Fruit fly (Drosophila melanogaster) Kc167 (cell line): Measurements from ENCODE around the gene Hexim.

Experiments
- Myc ChIP-seq: fragments of >200 bp; optimal IDR thresholded peaks from 2 replicates; lab custom pipeline; 2017; ENCODE audit warnings: missing external identifiers
- Sin3A ChIP-seq: fragments of >200 bp; optimal IDR thresholded peaks from 2 replicates; lab custom pipeline; 2018; ENCODE audit warnings: missing external identifiers
- h ChIP-seq: fragments of >200 bp; optimal IDR thresholded peaks from 3 replicates; lab custom pipeline; 2018; ENCODE audit warnings: missing external identifiers
- insv ChIP-seq: fragments of >200 bp; optimal IDR thresholded peaks from 3 replicates; lab custom pipeline; 2018; ENCODE audit warnings: missing external identifiers
- psq ChIP-seq: fragments of >200 bp; optimal IDR thresholded peaks from 2 replicates; lab custom pipeline; 2017; ENCODE audit warnings: missing external identifiers
- ttk ChIP-seq: sonication (Bioruptor generic); optimal IDR thresholded peaks from 2 replicates; lab custom pipeline; 2017; ENCODE audit warnings: missing external identifiers

Hexim gene

dm6 chr3R:14651076-14651662 is 8.1 kb upstream of the Hexim start:
- TF ChIP-seq insv (lab: Kevin White, UChicago) (no peak), ttk (lab: Kevin White, UChicago) (no peak), psq (lab: Kevin White, UChicago) (no peak), Myc (lab: Kevin White, UChicago) (no peak), h (lab: Kevin White, UChicago) (no peak), Sin3A (lab: Kevin White, UChicago) (no peak)

- TF ChIP-seq Sin3A (lab: Kevin White, UChicago) (no peak), psq (lab: Kevin White, UChicago) (no peak), h (lab: Kevin White, UChicago) (no peak)
These were observed 6.8 kb upstream of the Hexim start for dm6 chr3R:14652301-14652880.

- TF ChIP-seq Sin3A (lab: Kevin White, UChicago) (no peak), insv (lab: Kevin White, UChicago) (no peak), psq (lab: Kevin White, UChicago) (no peak), ttk (lab: Kevin White, UChicago) (no peak), Myc (lab: Kevin White, UChicago) (no peak), h (lab: Kevin White, UChicago) (no peak)
These were observed 6.0 kb upstream of the Hexim start for dm6 chr3R:14653039-14653852.

dm6 chr3R:14654231-14654975 is 4.8 kb upstream of the Hexim start:
- TF ChIP-seq h (lab: Kevin White, UChicago) (no peak), insv (lab: Kevin White, UChicago) (no peak), Myc (lab: Kevin White, UChicago) (no peak), psq (lab: Kevin White, UChicago) (no peak), Sin3A (lab: Kevin White, UChicago) (no peak), ttk (lab: Kevin White, UChicago) (no peak)

dm6 chr3R:14654976-14655896 is 4.0 kb upstream of the Hexim start:
- TF ChIP-seq h (lab: Kevin White, UChicago) (no peak), insv (lab: Kevin White, UChicago) (no peak), ttk (lab: Kevin White, UChicago) (no peak), Myc (lab: Kevin White, UChicago) (no peak), Sin3A (lab: Kevin White, UChicago) (no peak), psq (lab: Kevin White, UChicago) (no peak)

dm6 chr3R:14655912-14656700 is 3.1 kb upstream of the Hexim start:
- TF ChIP-seq Sin3A (lab: Kevin White, UChicago), result no peak
- no peak for TF ChIP-seq ttk (lab: Kevin White, UChicago)
- no peak for TF ChIP-seq psq (lab: Kevin White, UChicago)

- TF ChIP-seq insv (lab: Kevin White, UChicago) (no peak), ttk (lab: Kevin White, UChicago) (no peak), psq (lab: Kevin White, UChicago) (no peak), Myc (lab: Kevin White, UChicago) (no peak), Sin3A (lab: Kevin White, UChicago) (no peak), h (lab: Kevin White, UChicago) (no peak)
These were observed 2.3 kb upstream of the Hexim start, which contains the start of gene CG3505 for dm6 chr3R:14656760-14657604. CG3505 (plus strand) TSS chr3R:14657447.

- TF ChIP-seq h (lab: Kevin White, UChicago), result no peak
- no peak for TF ChIP-seq ttk (lab: Kevin White, UChicago)
- no peak for TF ChIP-seq Sin3A (lab: Kevin White, UChicago)
- TF ChIP-seq Myc (lab: Kevin White, UChicago), result no peak
- no peak for TF ChIP-seq insv (lab: Kevin White, UChicago)
- no peak for TF ChIP-seq psq (lab: Kevin White, UChicago)
These were observed 1.7 kb upstream of the Hexim start for dm6 chr3R:14657605-14657910.

dm6 chr3R:14658170-14658569 is 1.1 kb upstream of the Hexim start:
- TF ChIP-seq ttk (lab: Kevin White, UChicago), result no peak
- no peak for TF ChIP-seq psq (lab: Kevin White, UChicago)
- no peak for TF ChIP-seq h (lab: Kevin White, UChicago)
- no peak for TF ChIP-seq Myc (lab: Kevin White, UChicago)
- TF ChIP-seq insv (lab: Kevin White, UChicago), result no peak
- no peak for TF ChIP-seq Sin3A (lab: Kevin White, UChicago)
